Worm (Caenorhabditis elegans): ENCODE results near the gene ctf-4.

ce11 chrV:10981113-10981512 is 15.8 kb upstream of the ctf-4 start, which contains the start of gene fig-1:
- TF ChIP-seq odd-2 (tag; optimal IDR thresholded peaks at IDR 0.05) (no peak), lin-11 (tag; optimal IDR thresholded peaks at IDR 0.05) (no peak), pqm-1 (tag; optimal IDR thresholded peaks at IDR 0.05) (no peak), F13H6.1 (tag; optimal IDR thresholded peaks at IDR 0.05) (no peak), ets-4 (tag; optimal IDR thresholded peaks at IDR 0.05) (no peak)
